Worm (Caenorhabditis elegans) whole organism, young adult: Measurements from ENCODE around the gene cest-1.1.

Experiments
- B0035.1 ChIP-seq: sonication (generic microtip); optimal IDR thresholded peaks from 2 replicates; lab custom pipeline; 2016; ENCODE audit warnings: missing genetic modification characterization, mild to moderate bottlenecking, missing compliant biosample characterization, missing genotype, missing genetic modification reagents
- D2030.7 ChIP-seq: fragments of 200-800 bp; sonication (Bioruptor generic); IDR thresholded peaks from 2 replicates; pipeline ENCODE4 v1.3.6; 2022; ENCODE audit warnings: missing genetic modification reagents, missing genetic modification characterization, missing compliant biosample characterization
- F52B5.7 ChIP-seq: sonication (generic microtip); optimal IDR thresholded peaks from 2 replicates; lab custom pipeline; 2016; ENCODE audit warnings: mild to moderate bottlenecking, missing genetic modification characterization, missing compliant biosample characterization
- F55B11.4 ChIP-seq: sonication (generic microtip); optimal IDR thresholded peaks from 2 replicates; lab custom pipeline; 2016; ENCODE audit warnings: missing compliant biosample characterization, missing genetic modification characterization, borderline replicate concordance; ENCODE audit not compliant: insufficient read depth
- K12H6.12 ChIP-seq: fragments of 200-800 bp; sonication (Bioruptor generic); optimal IDR thresholded peaks from 2 replicates; lab custom pipeline; 2018; ENCODE audit warnings: mild to moderate bottlenecking, missing genetic modification characterization, missing compliant biosample characterization
- T07F8.4 ChIP-seq: sonication (generic microtip); optimal IDR thresholded peaks from 2 replicates; lab custom pipeline; 2016; ENCODE audit warnings: mild to moderate bottlenecking, missing genetic modification characterization, moderate library complexity, missing compliant biosample characterization
- Y53F4B.3 ChIP-seq: fragments of 200-800 bp; sonication (Bioruptor generic); IDR thresholded peaks from 2 replicates; pipeline ENCODE4 v1.3.6; 2022; ENCODE audit warnings: missing genetic modification reagents, missing genetic modification characterization, missing compliant biosample characterization
- attf-5 ChIP-seq: fragments of 200-800 bp; sonication (Bioruptor generic); optimal IDR thresholded peaks from 2 replicates; lab custom pipeline; 2018; ENCODE audit warnings: mild to moderate bottlenecking, missing genetic modification characterization, missing compliant biosample characterization
- cebp-1 ChIP-seq, 2 experiments: fragments of 200-800 bp in 1 of 2; sonication (Bioruptor generic) in 1 of 2; sonication (generic microtip) in 1 of 2; IDR thresholded peaks in 1 of 2; optimal IDR thresholded peaks in 1 of 2; 2 replicates each; pipeline versions ENCODE4 v1.3.6 to Lab custom; 2017 to 2022; ENCODE audit warnings: missing compliant biosample characterization in 2 of 2, missing genetic modification characterization in 2 of 2, mild to moderate bottlenecking in 1 of 2, missing genetic modification reagents in 1 of 2, moderate library complexity in 1 of 2
- ceh-27 ChIP-seq: fragments of 200-800 bp; sonication (Bioruptor generic); optimal IDR thresholded peaks from 2 replicates; lab custom pipeline; 2018; ENCODE audit warnings: mild to moderate bottlenecking, missing genetic modification characterization, moderate library complexity, missing compliant biosample characterization
- ceh-40 ChIP-seq: fragments of 200-800 bp; sonication (Bioruptor generic); IDR thresholded peaks from 2 replicates; pipeline ENCODE4 v1.3.6; 2022; ENCODE audit warnings: missing genetic modification characterization, missing compliant biosample characterization
- ceh-91 ChIP-seq: fragments of 200-800 bp; sonication (Bioruptor generic); IDR thresholded peaks from 2 replicates; pipeline ENCODE4 v1.3.6; 2022; ENCODE audit warnings: missing genetic modification reagents, missing genetic modification characterization, missing compliant biosample characterization
- die-1 ChIP-seq: sonication (generic microtip); optimal IDR thresholded peaks from 2 replicates; lab custom pipeline; 2016; ENCODE audit warnings: missing genotype, mild to moderate bottlenecking, missing genetic modification characterization, missing compliant biosample characterization
- egl-44 ChIP-seq: fragments of 200-800 bp; sonication (Bioruptor generic); IDR thresholded peaks from 2 replicates; pipeline ENCODE4 v1.3.6; 2022; ENCODE audit warnings: missing genetic modification reagents, missing genetic modification characterization, missing compliant biosample characterization
- hlh-12 ChIP-seq: sonication (generic microtip); optimal IDR thresholded peaks from 2 replicates; lab custom pipeline; 2016; ENCODE audit warnings: missing genetic modification characterization, missing compliant biosample characterization
- hmg-1.2 ChIP-seq: fragments of 200-800 bp; sonication (Bioruptor generic); IDR thresholded peaks from 2 replicates; pipeline ENCODE4 v1.3.6; 2022; ENCODE audit warnings: missing genetic modification reagents, missing genetic modification characterization, missing compliant biosample characterization
- hrde-1 ChIP-seq: sonication (generic microtip); optimal IDR thresholded peaks from 2 replicates; lab custom pipeline; 2016; ENCODE audit warnings: missing genetic modification characterization, mild to moderate bottlenecking, missing compliant biosample characterization, moderate library complexity, missing genotype, missing genetic modification reagents, borderline replicate concordance
- let-607 ChIP-seq, 2 experiments: fragments of 200-800 bp in 1 of 2; sonication (Bioruptor generic) in 1 of 2; sonication (generic microtip) in 1 of 2; optimal IDR thresholded peaks; 2 replicates each; lab custom pipeline; 2016 to 2018; ENCODE audit warnings: mild to moderate bottlenecking in 2 of 2, missing compliant biosample characterization in 2 of 2, missing genetic modification characterization in 2 of 2, moderate library complexity in 2 of 2, missing genotype in 1 of 2
- lin-26 ChIP-seq: fragments of 200-800 bp; sonication (Bioruptor generic); IDR thresholded peaks from 2 replicates; pipeline ENCODE4 v1.3.6; 2022; ENCODE audit warnings: missing genetic modification reagents, missing genetic modification characterization, missing compliant biosample characterization
- lin-35 ChIP-seq, 3 experiments: fragments of 150-350 bp in 2 of 3; sonication (generic microtip) in 1 of 3; optimal IDR thresholded peaks; 2 replicates each; lab custom pipeline; 2014 to 2018; ENCODE audit warnings: missing biosample characterization in 3 of 3, missing genetic modification characterization in 3 of 3, missing genetic modification reagents in 3 of 3
- lin-40 ChIP-seq: sonication (generic microtip); optimal IDR thresholded peaks from 2 replicates; lab custom pipeline; 2016; ENCODE audit warnings: missing genetic modification characterization, mild to moderate bottlenecking, missing compliant biosample characterization, missing genotype, missing genetic modification reagents
- lir-1 ChIP-seq: fragments of 200-800 bp; sonication (Bioruptor generic); conservative IDR thresholded peaks from 2 replicates; pipeline ENCODE4 v1.3.6; 2022; ENCODE audit warnings: missing genetic modification reagents, missing genetic modification characterization, missing compliant biosample characterization
- lsy-27 ChIP-seq: sonication (generic microtip); optimal IDR thresholded peaks from 2 replicates; lab custom pipeline; 2017; ENCODE audit warnings: missing genetic modification characterization, mild to moderate bottlenecking, missing compliant biosample characterization, antibody characterized with exemption, missing genotype, borderline replicate concordance; ENCODE audit not compliant: insufficient read depth
- madf-10 ChIP-seq: sonication (generic microtip); optimal IDR thresholded peaks from 2 replicates; lab custom pipeline; 2016; ENCODE audit warnings: mild to moderate bottlenecking, missing genetic modification characterization, missing compliant biosample characterization
- madf-3 ChIP-seq: fragments of 200-800 bp; sonication (Bioruptor generic); IDR thresholded peaks from 2 replicates; pipeline ENCODE4 v1.3.6; 2022; ENCODE audit warnings: missing genetic modification reagents, missing genetic modification characterization, missing compliant biosample characterization
- nhr-27 ChIP-seq: fragments of 200-800 bp; sonication (Bioruptor generic); optimal IDR thresholded peaks from 2 replicates; lab custom pipeline; 2018; ENCODE audit warnings: mild to moderate bottlenecking, missing genetic modification characterization, moderate library complexity, missing compliant biosample characterization
- pbrm-1 ChIP-seq: fragments of 200-800 bp; sonication (Bioruptor generic); IDR thresholded peaks from 2 replicates; pipeline ENCODE4 v1.3.6; 2022; ENCODE audit warnings: missing genetic modification reagents, missing genetic modification characterization, missing compliant biosample characterization
- snpc-1.1 ChIP-seq: sonication (generic microtip); optimal IDR thresholded peaks from 2 replicates; lab custom pipeline; 2017; ENCODE audit warnings: missing genetic modification characterization, mild to moderate bottlenecking, missing compliant biosample characterization, antibody characterized with exemption, moderate library complexity, missing genotype, missing genetic modification reagents; ENCODE audit not compliant: insufficient read depth
- snpc-1.3 ChIP-seq: sonication (generic microtip); optimal IDR thresholded peaks from 2 replicates; lab custom pipeline; 2017; ENCODE audit warnings: missing genetic modification characterization, mild to moderate bottlenecking, missing compliant biosample characterization, antibody characterized with exemption, moderate library complexity, missing genotype, missing genetic modification reagents; ENCODE audit not compliant: insufficient read depth
- snpc-3.4 ChIP-seq: sonication (generic microtip); optimal IDR thresholded peaks from 2 replicates; lab custom pipeline; 2017; ENCODE audit warnings: missing genetic modification characterization, mild to moderate bottlenecking, missing compliant biosample characterization, antibody characterized with exemption, moderate library complexity, missing genotype, missing genetic modification reagents
- somi-1 ChIP-seq: fragments of 200-800 bp; sonication (Bioruptor generic); optimal IDR thresholded peaks from 2 replicates; lab custom pipeline; 2018; ENCODE audit warnings: mild to moderate bottlenecking, missing genetic modification characterization, missing compliant biosample characterization
- tbp1 ChIP-seq: fragments of 200-800 bp; sonication (Bioruptor generic); optimal IDR thresholded peaks from 2 replicates; lab custom pipeline; 2018; ENCODE audit warnings: mild to moderate bottlenecking, missing genetic modification characterization, missing compliant biosample characterization
- zim-3 ChIP-seq: sonication (generic microtip); optimal IDR thresholded peaks from 2 replicates; lab custom pipeline; 2017; ENCODE audit warnings: mild to moderate bottlenecking, missing genetic modification characterization, moderate library complexity, missing compliant biosample characterization
- ztf-22 ChIP-seq: fragments of 200-800 bp; sonication (Bioruptor generic); optimal IDR thresholded peaks from 2 replicates; lab custom pipeline; 2018; ENCODE audit warnings: mild to moderate bottlenecking, missing genetic modification characterization, moderate library complexity, missing compliant biosample characterization
- ztf-26 ChIP-seq: sonication (generic microtip); optimal IDR thresholded peaks from 2 replicates; lab custom pipeline; 2017; ENCODE audit warnings: missing genetic modification characterization, missing compliant biosample characterization

The cest-1.1 gene

DNA sequence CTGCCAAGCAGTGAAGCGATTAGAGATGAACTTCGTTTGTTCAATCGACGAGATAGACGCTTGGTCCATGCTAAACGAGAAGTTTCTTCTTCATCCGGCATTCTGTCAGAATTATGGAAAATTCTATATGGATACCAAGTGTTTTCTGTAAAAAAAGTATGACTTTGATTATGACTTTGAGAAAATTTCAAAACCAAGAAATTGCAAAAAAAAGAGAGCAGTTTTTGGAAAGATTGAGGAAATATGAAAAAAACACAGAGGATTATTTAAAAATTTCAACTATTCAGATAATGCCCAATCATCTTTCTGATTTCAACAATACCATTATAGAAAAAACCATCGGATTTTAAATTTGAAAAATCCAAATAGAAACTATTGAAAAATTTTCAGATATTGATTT is 21.3 kb downstream of the cest-1.1 start, which contains the start of gene par-1:
TSS of gene par-1 (minus strand) at position 101 of the 400 bp plus-strand sequence.
- TF ChIP-seq lsy-27 (tag; lab: Kevin White, UChicago) (no peak), madf-10 (tag; lab: Kevin White, UChicago) (no peak), tbp1 (GFP tag; lab: Kevin White, UChicago) (no peak), somi-1 (GFP tag; lab: Kevin White, UChicago) (no peak), T07F8.4 (no peak), hrde-1 (tag; lab: Kevin White, UChicago) (no peak), ceh-40 (GFP tag; lab: Robert Waterston, UW) (no peak), snpc-1.1 (tag; lab: Kevin White, UChicago) (no peak), ceh-27 (GFP tag; lab: Kevin White, UChicago) (no peak), F55B11.4 (tag; lab: Kevin White, UChicago) (no peak), K12H6.12 (tag; lab: Kevin White, UChicago) (no peak), attf-5 (GFP tag; lab: Kevin White, UChicago) (no peak)
- TF ChIP-seq, all 124 proteins: peak for 0

ce11 chrV:14143634-14144033 is 22.9 kb downstream of the cest-1.1 start:
- TF ChIP-seq B0035.1 (tag; lab: Kevin White, UChicago), result no peak
- no peak for TF ChIP-seq madf-3 (GFP tag; lab: Robert Waterston, UW)
- no peak for TF ChIP-seq pbrm-1 (GFP tag; lab: Robert Waterston, UW)
- TF ChIP-seq nhr-27 (tag; lab: Kevin White, UChicago), result no peak
- TF ChIP-seq hmg-1.2 (GFP tag; lab: Robert Waterston, UW), result peak; percentile 38; the same call in 1 of the 2 replicates
- no peak for TF ChIP-seq zim-3 (tag; lab: Kevin White, UChicago)
- TF ChIP-seq die-1 (tag; lab: Kevin White, UChicago), result no peak
- TF ChIP-seq lin-40 (tag; lab: Kevin White, UChicago), result peak; percentile 13

ce11 chrV:14141846-14142245 is 24.7 kb downstream of the cest-1.1 start:
- TF ChIP-seq lin-35 (GFP tag; optimal IDR thresholded peaks at IDR 0.05; lab: Kevin White, UChicago) (no peak), snpc-3.4 (tag; lab: Kevin White, UChicago) (no peak), lin-26 (GFP tag; lab: Robert Waterston, UW) (no peak), madf-10 (tag; lab: Kevin White, UChicago) (no peak), F52B5.7 (no peak), hlh-12 (no peak), ceh-91 (GFP tag; lab: Robert Waterston, UW) (no peak), F55B11.4 (tag; lab: Kevin White, UChicago) (no peak), hmg-1.2 (GFP tag; lab: Robert Waterston, UW) (no peak), snpc-1.3 (tag; lab: Kevin White, UChicago) (no peak), lir-1 (GFP tag; lab: Robert Waterston, UW) (no peak)

DNA sequence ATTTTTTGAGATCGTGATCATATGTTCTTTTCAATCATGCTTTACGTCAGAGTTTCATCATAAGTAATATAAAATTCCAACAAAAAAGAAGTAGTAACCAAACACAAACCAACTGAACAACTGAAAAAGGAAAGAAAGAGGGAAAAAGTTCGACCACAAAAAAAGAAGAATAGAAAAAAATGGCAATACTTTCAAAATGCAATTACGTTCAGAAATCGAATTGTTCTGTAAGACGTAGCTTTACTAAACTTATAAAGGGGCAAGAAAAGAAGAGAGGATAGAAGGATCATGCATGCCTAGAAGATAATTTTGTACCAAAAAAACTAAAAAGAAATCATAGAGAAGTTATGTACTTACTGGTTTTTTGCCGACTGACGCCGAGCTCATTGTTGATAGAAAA is 25.8 kb downstream of the cest-1.1 start:
- no peak for TF ChIP-seq egl-44
- no peak for TF ChIP-seq ztf-26 (tag; lab: Kevin White, UChicago)
- no peak for TF ChIP-seq madf-3 (GFP tag; lab: Robert Waterston, UW)
- TF ChIP-seq Y53F4B.3 (GFP tag; lab: Robert Waterston, UW), result no peak
- no peak for TF ChIP-seq D2030.7 (GFP tag; lab: Robert Waterston, UW)
- TF ChIP-seq let-607 (tag; optimal IDR thresholded peaks at IDR 0.05; lab: Kevin White, UChicago), result no peak
- no peak for TF ChIP-seq ztf-22
- no peak for TF ChIP-seq cebp-1 (GFP tag; IDR thresholded peaks at IDR 0.05; lab: Robert Waterston, UW)
- TF ChIP-seq cebp-1 (tag; optimal IDR thresholded peaks at IDR 0.05; lab: Kevin White, UChicago), result peak; percentile 47
